Fruit fly (Drosophila melanogaster) whole organism, adult: ENCODE data around the gene CG33108.

Experiments used
- CG11617 ChIP-seq: fragments of 200-800 bp; sonication (Bioruptor generic); optimal IDR thresholded peaks from 2 replicates; lab custom pipeline; 2017; ENCODE audit warnings: mild to moderate bottlenecking, missing biosample characterization, missing genetic modification reagents, missing genetic modification characterization
- CG12768 ChIP-seq: fragments of 200-800 bp; sonication (Bioruptor generic); optimal IDR thresholded peaks from 2 replicates; lab custom pipeline; 2017; ENCODE audit warnings: missing biosample characterization, missing genetic modification characterization, mild to moderate bottlenecking, moderate library complexity, missing genetic modification reagents
- CG14711 ChIP-seq: fragments of 200-800 bp; sonication (Bioruptor generic); optimal IDR thresholded peaks from 2 replicates; lab custom pipeline; 2018; ENCODE audit warnings: missing biosample characterization, mild to moderate bottlenecking, missing genetic modification characterization, moderate library complexity
- CG1620 ChIP-seq: fragments of 200-800 bp; sonication (Bioruptor generic); optimal IDR thresholded peaks from 2 replicates; lab custom pipeline; 2016; ENCODE audit warnings: missing biosample characterization, missing genetic modification characterization
- CG33017 ChIP-seq: fragments of 200-800 bp; sonication (Bioruptor generic); optimal IDR thresholded peaks from 2 replicates; lab custom pipeline; 2018; ENCODE audit warnings: missing biosample characterization, mild to moderate bottlenecking, missing genetic modification characterization, moderate library complexity
- CG5204 ChIP-seq: fragments of 200-800 bp; sonication (Bioruptor generic); optimal IDR thresholded peaks from 2 replicates; lab custom pipeline; 2016; ENCODE audit warnings: missing biosample characterization, missing genetic modification characterization
- CG7045 ChIP-seq: fragments of 200-800 bp; sonication (Bioruptor generic); optimal IDR thresholded peaks from 2 replicates; lab custom pipeline; 2017; ENCODE audit warnings: missing biosample characterization, mild to moderate bottlenecking, missing genetic modification characterization
- CG7101 ChIP-seq: fragments of 200-800 bp; sonication (Bioruptor generic); optimal IDR thresholded peaks from 2 replicates; lab custom pipeline; 2018; ENCODE audit warnings: missing biosample characterization, mild to moderate bottlenecking, missing genetic modification characterization, moderate library complexity
- Clk ChIP-seq: fragments of 200-800 bp; sonication (Bioruptor generic); optimal IDR thresholded peaks from 2 replicates; lab custom pipeline; 2017; ENCODE audit warnings: missing biosample characterization, missing genetic modification characterization
- Crg-1 ChIP-seq: fragments of 200-800 bp; sonication (Bioruptor generic); optimal IDR thresholded peaks from 2 replicates; lab custom pipeline; 2016; ENCODE audit warnings: missing biosample characterization, missing genetic modification characterization
- Hr96 ChIP-seq: fragments of 200-800 bp; sonication (Bioruptor generic); optimal IDR thresholded peaks from 2 replicates; lab custom pipeline; 2016; ENCODE audit warnings: missing biosample characterization, missing genetic modification characterization
- Mnt ChIP-seq: fragments of 200-800 bp; sonication (Bioruptor generic); optimal IDR thresholded peaks from 2 replicates; lab custom pipeline; 2016; ENCODE audit warnings: missing biosample characterization, mild to moderate bottlenecking, missing genetic modification characterization
- bab1 ChIP-seq: fragments of 200-800 bp; sonication (Bioruptor generic); optimal IDR thresholded peaks from 3 replicates; lab custom pipeline; 2019; ENCODE audit warnings: missing biosample characterization, mild to moderate bottlenecking, missing genetic modification characterization, moderate library complexity
- cic ChIP-seq: fragments of 200-800 bp; sonication (Bioruptor generic); optimal IDR thresholded peaks from 2 replicates; lab custom pipeline; 2017; ENCODE audit warnings: missing biosample characterization, mild to moderate bottlenecking, missing genetic modification characterization, moderate library complexity
- cnc ChIP-seq, 2 experiments: fragments of >200 bp; optimal IDR thresholded peaks; 2 replicates each; lab custom pipeline; 2017
- kay ChIP-seq: fragments of 200-800 bp; sonication (Bioruptor generic); peaks from one replicate; lab custom pipeline; 2016; ENCODE audit warnings: missing biosample characterization, missing genetic modification characterization, borderline replicate concordance
- ovo ChIP-seq: fragments of 200-800 bp; sonication (Bioruptor generic); optimal IDR thresholded peaks from 2 replicates; lab custom pipeline; 2016; ENCODE audit warnings: missing biosample characterization, missing genetic modification characterization
- pad ChIP-seq: fragments of 200-800 bp; sonication (Bioruptor generic); optimal IDR thresholded peaks from 3 replicates; lab custom pipeline; 2017; ENCODE audit warnings: missing biosample characterization, missing genetic modification characterization, mild to moderate bottlenecking, moderate library complexity, missing genetic modification reagents
- tj ChIP-seq: fragments of 200-800 bp; sonication (Bioruptor generic); optimal IDR thresholded peaks from 3 replicates; lab custom pipeline; 2017; ENCODE audit warnings: missing biosample characterization, mild to moderate bottlenecking, missing genetic modification characterization, moderate library complexity
- toe ChIP-seq: fragments of 200-800 bp; sonication (Bioruptor generic); optimal IDR thresholded peaks from 2 replicates; lab custom pipeline; 2016; ENCODE audit warnings: missing biosample characterization, missing genetic modification characterization

CG33108 gene

DNA sequence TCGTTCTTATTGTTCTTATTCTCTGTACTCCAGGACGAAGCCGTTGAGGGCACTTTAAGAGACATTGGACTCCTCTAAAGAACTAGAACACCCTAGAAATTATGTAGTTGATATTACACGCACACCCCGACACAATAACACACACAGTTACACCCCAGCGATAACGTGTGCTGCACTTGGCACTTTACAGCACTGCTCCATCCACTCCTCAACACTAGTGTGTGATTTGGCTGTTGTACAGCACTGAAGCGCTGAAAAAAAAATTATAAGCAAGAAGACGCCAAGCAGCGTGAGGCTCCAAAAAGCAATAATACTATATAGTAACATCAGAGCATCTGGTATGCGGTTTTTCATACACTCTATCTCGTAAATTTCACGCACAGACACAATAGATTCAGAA lies 34.6 kb upstream of the CG33108 start:
- no peak for TF ChIP-seq toe (GFP tag; lab: Kevin White, UChicago)
- TF ChIP-seq CG33017 (tag; lab: Kevin White, UChicago): no peak
- no peak for TF ChIP-seq CG7045 (GFP tag; lab: Kevin White, UChicago)
- no peak for TF ChIP-seq kay (GFP tag; lab: Kevin White, UChicago)
- no peak for TF ChIP-seq cic (GFP tag; lab: Kevin White, UChicago)
- no peak for TF ChIP-seq CG7101 (tag; lab: Kevin White, UChicago)

DNA sequence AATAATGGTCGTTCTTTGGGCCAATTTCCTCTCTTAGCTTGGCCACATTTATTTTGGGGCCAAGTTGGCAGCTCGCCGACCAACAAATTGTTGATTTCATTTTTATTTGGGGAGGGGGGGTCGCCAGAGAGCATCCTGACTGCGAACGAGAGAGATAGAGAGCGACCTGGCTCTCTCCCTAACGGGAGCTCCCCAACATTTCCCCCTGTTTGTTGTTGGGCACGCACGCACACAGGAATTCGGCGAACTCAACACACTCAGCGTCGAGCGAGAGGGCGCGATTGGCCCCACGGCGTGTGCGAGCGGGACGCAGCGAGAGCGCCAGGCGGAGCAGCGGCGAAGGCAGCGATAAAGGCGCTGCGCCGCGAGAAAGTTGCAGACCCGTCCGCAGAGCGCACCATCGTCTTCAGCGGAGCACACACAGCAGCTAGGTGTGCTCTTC lies 32.7 kb upstream of the CG33108 start, which contains the start of gene CG31140:
CG31140 (plus strand) TSS at position 400 of the 442 bp plus-strand sequence.
- TF ChIP-seq CG11617 (GFP tag; lab: Kevin White, UChicago) (no peak), cnc (optimal IDR thresholded peaks at IDR 0.05; lab: Kevin White, UChicago) (no peak), toe (GFP tag; lab: Kevin White, UChicago) (no peak), CG7045 (GFP tag; lab: Kevin White, UChicago) (peak; percentile 20), CG7101 (tag; lab: Kevin White, UChicago) (no peak), cic (GFP tag; lab: Kevin White, UChicago) (no peak), CG33017 (tag; lab: Kevin White, UChicago) (no peak), Crg-1 (GFP tag; lab: Kevin White, UChicago) (no peak), kay (GFP tag; lab: Kevin White, UChicago) (no peak), CG1620 (GFP tag; lab: Kevin White, UChicago) (no peak), ovo (GFP tag; lab: Kevin White, UChicago) (no peak), Hr96 (GFP tag; lab: Kevin White, UChicago) (peak; percentile 9), bab1 (no peak), pad (GFP tag; lab: Kevin White, UChicago) (peak; percentile 71), Mnt (GFP tag; lab: Kevin White, UChicago) (no peak), CG14711 (tag; lab: Kevin White, UChicago) (no peak), tj (GFP tag; lab: Kevin White, UChicago) (no peak), CG12768 (GFP tag; lab: Kevin White, UChicago) (no peak)

DNA sequence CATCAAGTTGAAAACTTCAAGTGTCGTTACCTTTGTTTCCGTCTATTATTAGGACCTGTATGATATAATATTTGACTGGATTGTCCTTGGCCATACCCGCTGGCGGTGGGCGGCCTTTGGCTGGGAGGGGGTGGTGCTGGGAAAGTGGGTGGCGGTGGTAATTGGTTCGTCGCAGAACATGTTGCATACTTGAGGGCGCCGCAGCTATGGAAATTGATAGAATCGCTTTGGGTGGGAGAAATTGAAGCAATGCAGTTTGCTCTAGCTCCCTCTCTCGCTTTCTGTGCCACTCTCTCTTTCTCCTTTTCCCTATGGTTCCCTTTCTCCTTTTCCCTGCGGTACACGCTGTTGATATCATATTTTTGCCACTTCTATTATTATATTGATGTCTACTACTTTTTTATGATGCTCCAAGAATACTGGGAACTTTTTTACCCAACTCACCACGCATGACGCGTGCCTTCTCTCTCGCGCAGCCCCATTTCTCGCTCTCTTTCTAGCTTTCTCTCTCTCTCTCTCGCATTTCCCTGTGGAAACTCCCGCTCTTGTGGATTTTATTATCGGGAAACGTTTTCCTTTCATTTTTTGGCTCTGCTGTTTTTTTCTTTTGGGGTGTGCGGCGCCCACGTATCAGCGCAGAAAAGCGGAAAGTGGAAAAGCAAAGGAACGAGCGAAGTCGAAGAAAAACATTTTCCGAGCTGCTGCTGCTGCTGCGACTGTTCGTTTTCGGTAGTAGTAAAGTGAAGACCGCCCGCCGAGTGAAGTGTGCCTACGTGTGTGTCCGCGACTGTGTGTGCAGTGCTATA lies 30.3 kb upstream of the CG33108 start:
- no peak for TF ChIP-seq CG12768 (GFP tag; lab: Kevin White, UChicago)
- TF ChIP-seq ovo (GFP tag; lab: Kevin White, UChicago): no peak
- TF ChIP-seq cic (GFP tag; lab: Kevin White, UChicago): no peak
- no peak for TF ChIP-seq Clk (GFP tag; lab: Kevin White, UChicago)
- no peak for TF ChIP-seq CG11617 (GFP tag; lab: Kevin White, UChicago)
- TF ChIP-seq Mnt (GFP tag; lab: Kevin White, UChicago): no peak
- no peak for TF ChIP-seq CG33017 (tag; lab: Kevin White, UChicago)
- TF ChIP-seq tj (GFP tag; lab: Kevin White, UChicago): no peak
- no peak for TF ChIP-seq Hr96 (GFP tag; lab: Kevin White, UChicago)
- TF ChIP-seq CG7101 (tag; lab: Kevin White, UChicago): no peak
- no peak for TF ChIP-seq CG1620 (GFP tag; lab: Kevin White, UChicago)
- TF ChIP-seq cnc (optimal IDR thresholded peaks at IDR 0.05; lab: Kevin White, UChicago): no peak

dm6 chr3R:23969449-23969848 lies 26.0 kb upstream of the CG33108 start:
- TF ChIP-seq tj (GFP tag; lab: Kevin White, UChicago) (no peak), CG5204 (GFP tag; lab: Kevin White, UChicago) (no peak), CG33017 (tag; lab: Kevin White, UChicago) (no peak), cic (GFP tag; lab: Kevin White, UChicago) (no peak), cnc (optimal IDR thresholded peaks at IDR 0.05; lab: Kevin White, UChicago) (no peak), CG14711 (tag; lab: Kevin White, UChicago) (no peak), CG7045 (GFP tag; lab: Kevin White, UChicago) (no peak), CG7101 (tag; lab: Kevin White, UChicago) (no peak), Mnt (GFP tag; lab: Kevin White, UChicago) (no peak), CG12768 (GFP tag; lab: Kevin White, UChicago) (no peak), kay (GFP tag; lab: Kevin White, UChicago) (no peak), CG11617 (GFP tag; lab: Kevin White, UChicago) (no peak), Hr96 (GFP tag; lab: Kevin White, UChicago) (no peak), toe (GFP tag; lab: Kevin White, UChicago) (no peak), bab1 (no peak), ovo (GFP tag; lab: Kevin White, UChicago) (no peak), CG1620 (GFP tag; lab: Kevin White, UChicago) (no peak)

DNA sequence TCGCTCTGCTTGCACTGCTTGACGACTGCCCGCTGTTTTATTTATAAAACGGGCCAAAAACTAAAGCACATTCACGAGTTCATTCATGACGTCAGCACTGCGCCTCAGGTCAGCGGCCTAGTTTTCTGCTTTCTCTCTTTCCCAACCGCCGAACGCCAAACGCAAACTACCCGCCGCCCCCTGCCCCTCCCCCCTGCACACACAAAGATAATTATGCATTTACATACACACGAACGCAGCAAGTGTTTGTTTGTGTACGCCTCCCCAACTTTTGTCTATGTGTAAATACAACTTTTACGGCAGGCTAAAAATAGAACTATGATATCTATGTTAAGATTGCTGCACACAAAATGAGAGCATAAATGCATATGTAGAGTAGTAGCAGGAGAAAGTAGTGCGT lies 24.3 kb upstream of the CG33108 start:
- TF ChIP-seq Hr96 (GFP tag; lab: Kevin White, UChicago) (no peak), tj (GFP tag; lab: Kevin White, UChicago) (no peak), CG5204 (GFP tag; lab: Kevin White, UChicago) (no peak), Crg-1 (GFP tag; lab: Kevin White, UChicago) (no peak), CG7045 (GFP tag; lab: Kevin White, UChicago) (no peak), CG33017 (tag; lab: Kevin White, UChicago) (no peak)
